Fruit fly (Drosophila melanogaster): ENCODE data around the gene mmy.
A peak's percentile ranks its signal among the peaks of the same experiment; 100 is the strongest.

mmy gene

DNA sequence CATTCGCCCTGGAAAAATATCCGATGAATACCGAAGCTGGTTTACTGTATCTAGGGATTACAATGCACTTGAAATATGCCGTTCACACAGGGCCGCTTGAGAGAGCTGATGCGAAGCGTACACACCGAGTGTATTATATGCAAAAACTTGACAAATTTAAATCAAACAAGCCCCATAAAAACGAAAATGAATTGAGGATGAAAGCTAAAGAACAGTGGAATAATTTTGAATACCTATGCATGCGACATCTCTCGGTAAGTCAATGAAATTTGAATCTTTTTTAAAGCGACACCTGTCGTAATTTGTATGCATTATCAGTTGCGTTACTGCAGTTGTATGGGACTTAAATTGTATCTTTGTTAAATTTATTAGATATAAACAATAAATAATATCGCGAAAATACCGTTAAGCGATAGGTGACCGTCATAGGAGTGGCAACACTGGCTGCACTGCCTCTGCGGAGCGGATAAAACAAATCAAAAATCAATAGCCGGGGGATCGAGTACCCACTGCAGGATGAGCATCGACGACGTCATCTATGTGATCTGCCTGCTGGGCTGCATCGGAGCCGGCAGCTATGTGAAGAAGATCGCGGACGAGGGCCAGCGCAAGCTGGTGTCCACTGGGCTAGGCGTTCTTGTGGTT lies 17.6 kb downstream of the mmy start, which contains the start of gene frj (continued):
- TF ChIP-seq OdsH (GFP tag; optimal IDR thresholded peaks at IDR 0.05) = peak; percentile 66
- peak; percentile 67 for TF ChIP-seq Hr39 (GFP tag; optimal IDR thresholded peaks at IDR 0.05)
- TF ChIP-seq CG32006 (GFP tag; optimal IDR thresholded peaks at IDR 0.05) = peak; percentile 50
- peak; percentile 77 for TF ChIP-seq CG31627 (GFP tag; optimal IDR thresholded peaks at IDR 0.05)
- TF ChIP-seq CG10669 (GFP tag; optimal IDR thresholded peaks at IDR 0.05) = peak; percentile 36
- no peak for TF ChIP-seq CG10631 (GFP tag; optimal IDR thresholded peaks at IDR 0.05)
- TF ChIP-seq Eip93F (GFP tag; optimal IDR thresholded peaks at IDR 0.05) = no peak
- TF ChIP-seq CG8119 (GFP tag; IDR thresholded peaks at IDR 0.05) = no peak
- TF ChIP-seq Eip75B (GFP tag; optimal IDR thresholded peaks at IDR 0.05) = peak; percentile 44
- peak; percentile 38 for TF ChIP-seq Smox (GFP tag; optimal IDR thresholded peaks at IDR 0.05)

DNA sequence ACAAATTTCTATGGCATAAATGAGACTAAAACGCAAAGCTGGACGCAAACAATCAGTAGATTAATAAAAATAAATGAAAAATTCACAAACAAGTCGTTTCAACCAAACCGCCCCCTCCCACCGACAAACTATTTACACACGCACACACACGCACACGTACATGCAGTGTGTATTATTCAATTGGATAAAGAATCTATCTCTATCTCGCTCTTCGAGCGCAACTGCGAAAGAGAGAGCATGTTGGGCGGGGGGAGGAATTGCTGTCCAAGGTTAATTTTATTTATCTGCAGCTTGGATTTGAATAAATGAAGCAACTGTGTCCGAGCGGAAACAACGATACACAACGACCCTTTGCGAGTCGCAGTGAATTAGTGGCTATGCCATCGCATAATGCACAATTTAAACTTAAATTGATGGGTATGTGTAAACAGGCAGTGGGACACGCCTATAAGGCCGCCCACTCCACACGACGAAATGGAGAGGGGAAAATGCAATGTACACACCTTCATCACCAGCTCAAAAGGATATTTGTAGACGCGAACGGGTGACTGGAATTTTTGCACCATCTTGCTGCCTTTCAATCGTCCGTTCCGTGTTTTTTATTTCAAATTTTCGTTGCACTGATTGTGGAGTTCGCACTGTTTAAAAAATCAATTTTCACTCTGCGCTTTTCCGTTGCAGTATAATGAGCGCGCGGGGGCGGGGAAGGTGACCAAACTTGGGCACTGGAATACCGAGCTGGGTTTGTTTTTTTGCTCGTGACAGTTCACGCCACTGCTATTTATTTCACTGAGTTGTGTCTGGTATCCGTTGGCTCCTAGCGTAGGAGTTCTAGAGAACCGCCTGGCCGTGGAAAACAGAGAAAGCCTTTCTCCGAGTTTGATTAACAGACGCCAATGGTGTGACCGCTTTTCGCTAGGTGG lies 18.4 kb downstream of the mmy start, which contains the start of gene retm:
Gene retm, minus strand, starts transcription at position 898 of the 923 bp plus-strand sequence.
- TF ChIP-seq CG8119 (GFP tag; IDR thresholded peaks at IDR 0.05) = peak; percentile 20; the same call in 1 of the 3 replicates
- peak; percentile 12 for TF ChIP-seq CG8319 (GFP tag; optimal IDR thresholded peaks at IDR 0.05)
- peak in 1 of 2 experiments; percentile 8 for TF ChIP-seq salr (GFP tag; optimal IDR thresholded peaks at IDR 0.05)
- TF ChIP-seq CG6163 (GFP tag; IDR thresholded peaks at IDR 0.05) = peak; percentile 11; the same call in 1 of the 3 replicates
- no peak for TF ChIP-seq CG11294 (GFP tag; IDR thresholded peaks at IDR 0.05)
- peak; percentile 52 for TF ChIP-seq CG6854 (GFP tag; optimal IDR thresholded peaks at IDR 0.05)
- peak; percentile 13 for TF ChIP-seq CG7368 (GFP tag; optimal IDR thresholded peaks at IDR 0.05)
- TF ChIP-seq vri (GFP tag; optimal IDR thresholded peaks at IDR 0.05) = peak; percentile 89
- TF ChIP-seq Hr38 (GFP tag; optimal IDR thresholded peaks at IDR 0.05) = no peak
- peak; percentile 70 for TF ChIP-seq svp (GFP tag)
- TF ChIP-seq ss (GFP tag; optimal IDR thresholded peaks at IDR 0.05) = peak in 1 of 2 experiments; percentile 30
- peak; percentile 8 for TF ChIP-seq CG3032 (tag; optimal IDR thresholded peaks at IDR 0.05)
- no peak for TF ChIP-seq Met (GFP tag; optimal IDR thresholded peaks at IDR 0.05)
- TF ChIP-seq CG1621 (tag; optimal IDR thresholded peaks at IDR 0.05) = no peak
- no peak for TF ChIP-seq topi (GFP tag; optimal IDR thresholded peaks at IDR 0.05)
- no peak for TF ChIP-seq CG16779 (tag; optimal IDR thresholded peaks at IDR 0.05)
- peak; percentile 92 for TF ChIP-seq fkh (GFP tag; optimal IDR thresholded peaks at IDR 0.05)

DNA sequence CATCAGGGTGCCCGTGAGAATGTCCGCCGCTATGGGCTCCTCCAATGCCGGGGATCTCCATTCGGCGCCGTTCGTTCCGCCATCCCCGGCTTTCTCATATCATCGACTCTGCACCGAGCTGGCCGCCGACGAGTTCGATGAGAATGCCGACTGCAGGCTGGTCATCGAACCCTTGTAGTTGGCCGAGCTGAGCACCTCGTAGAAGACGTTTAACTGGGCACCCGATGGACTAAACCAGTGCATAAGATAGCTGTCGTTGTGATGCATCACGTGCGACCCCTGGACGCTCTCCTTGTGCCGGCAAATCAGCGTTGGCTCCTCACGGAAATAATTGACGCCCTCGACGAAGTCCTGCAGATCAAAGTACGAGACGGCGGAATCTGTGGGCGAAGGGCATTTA lies 24.0 kb downstream of the mmy start:
- TF ChIP-seq CG10631 (GFP tag; optimal IDR thresholded peaks at IDR 0.05) (no peak), Eip75B (GFP tag; optimal IDR thresholded peaks at IDR 0.05) (no peak), Sox15 (GFP tag; optimal IDR thresholded peaks at IDR 0.05) (no peak), ss (GFP tag; optimal IDR thresholded peaks at IDR 0.05) (peak in 1 of 2 experiments; percentile 9), Eip78C (GFP tag) (no peak), Sox14 (GFP tag; optimal IDR thresholded peaks at IDR 0.05) (no peak)

DNA sequence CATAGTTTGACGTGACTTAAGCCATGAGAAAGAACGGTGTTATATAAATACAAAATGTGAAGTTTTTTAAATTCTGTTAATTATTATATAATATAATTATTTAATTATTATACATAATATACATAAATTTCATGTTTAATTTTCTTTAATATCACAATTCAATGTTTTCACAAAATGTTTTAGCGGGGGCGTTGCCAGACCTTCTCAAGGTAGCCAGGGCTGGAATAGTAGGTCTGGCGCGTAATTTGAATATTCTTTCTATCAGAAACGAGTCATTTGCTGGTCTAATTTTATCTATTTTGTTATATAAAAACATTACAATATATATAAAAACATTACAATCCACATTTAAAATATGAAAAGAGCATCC lies 25.4 kb downstream of the mmy start, which contains the start of gene Acox3:
Gene Acox3, minus strand, starts transcription at position 70 of the 370 bp plus-strand sequence.
- TF ChIP-seq CG8119 (GFP tag; IDR thresholded peaks at IDR 0.05) (no peak), CG16779 (tag; optimal IDR thresholded peaks at IDR 0.05) (no peak), Hr4 (GFP tag; optimal IDR thresholded peaks at IDR 0.05) (no peak), fkh (GFP tag; optimal IDR thresholded peaks at IDR 0.05) (peak; percentile 2), esn (GFP tag; optimal IDR thresholded peaks at IDR 0.05) (no peak)

All from whole organism, prepupa.